Worm (Caenorhabditis elegans) whole organism, L2 larva: ENCODE results near the gene age-1.
A peak's percentile ranks its signal among the peaks of the same experiment; 100 is the strongest.

ENCODE experiments used
- C34F6.9 ChIP-seq: fragments of 150-350 bp; optimal IDR thresholded peaks from 2 replicates; lab custom pipeline; 2014; ENCODE audit warnings: missing biosample characterization, missing genetic modification characterization
- F13H6.1 ChIP-seq: sonication (generic microtip); optimal IDR thresholded peaks from 2 replicates; lab custom pipeline; 2016; ENCODE audit warnings: missing genetic modification characterization, missing compliant biosample characterization
- R02D3.7 ChIP-seq: fragments of 150-350 bp; optimal IDR thresholded peaks from 2 replicates; lab custom pipeline; 2014; ENCODE audit warnings: missing biosample characterization, missing genetic modification characterization
- ZK546.5 ChIP-seq: sonication (generic microtip); optimal IDR thresholded peaks from 2 replicates; lab custom pipeline; 2017; ENCODE audit warnings: missing biosample characterization, missing genetic modification characterization
- alr-1 ChIP-seq: fragments of 150-350 bp; optimal IDR thresholded peaks from 2 replicates; lab custom pipeline; 2014; ENCODE audit warnings: missing biosample characterization, missing genetic modification characterization
- aly-2 ChIP-seq: fragments of 150-350 bp; optimal IDR thresholded peaks from 2 replicates; lab custom pipeline; 2014; ENCODE audit warnings: missing biosample characterization, missing genetic modification characterization
- ama-1 ChIP-seq: fragments of 150-350 bp; optimal IDR thresholded peaks from 2 replicates; lab custom pipeline; 2018; ENCODE audit warnings: inconsistent platforms
- blmp-1 ChIP-seq: sonication (generic microtip); optimal IDR thresholded peaks from 2 replicates; lab custom pipeline; 2017; ENCODE audit warnings: missing genetic modification characterization, mild to moderate bottlenecking, missing compliant biosample characterization, antibody characterized with exemption, moderate library complexity; ENCODE audit not compliant: insufficient read depth
- ceh-16 ChIP-seq: fragments of 150-350 bp; optimal IDR thresholded peaks from 2 replicates; lab custom pipeline; 2014; ENCODE audit warnings: missing biosample characterization, missing genetic modification characterization
- ceh-82 ChIP-seq: fragments of 150-350 bp; optimal IDR thresholded peaks from 2 replicates; lab custom pipeline; 2014; ENCODE audit warnings: missing biosample characterization, missing genetic modification characterization
- crh-2 ChIP-seq: sonication (generic microtip); optimal IDR thresholded peaks from 2 replicates; lab custom pipeline; 2017; ENCODE audit warnings: missing biosample characterization, missing genetic modification characterization
- dmd-4 ChIP-seq: sonication (generic microtip); optimal IDR thresholded peaks from 2 replicates; lab custom pipeline; 2017; ENCODE audit warnings: missing biosample characterization, missing genetic modification characterization
- egl-27 ChIP-seq: sonication (generic microtip); optimal IDR thresholded peaks from 3 replicates; lab custom pipeline; 2017; ENCODE audit warnings: missing biosample characterization, missing genetic modification reagents, missing genetic modification characterization
- fos-1 ChIP-seq: fragments of 150-350 bp; optimal IDR thresholded peaks from 2 replicates; lab custom pipeline; 2014; ENCODE audit warnings: missing biosample characterization, missing genetic modification characterization
- gmeb-1 ChIP-seq: fragments of 150-350 bp; optimal IDR thresholded peaks from 2 replicates; lab custom pipeline; 2014; ENCODE audit warnings: missing biosample characterization, missing genetic modification characterization
- lin-11 ChIP-seq: fragments of 150-350 bp; sonication (generic microtip); optimal IDR thresholded peaks from 2 replicates; lab custom pipeline; 2014; ENCODE audit warnings: missing biosample characterization, missing genetic modification characterization, inconsistent platforms, mixed read lengths
- lin-13 ChIP-seq: fragments of 150-350 bp; optimal IDR thresholded peaks from 2 replicates; lab custom pipeline; 2014; ENCODE audit warnings: missing biosample characterization, missing genetic modification reagents, missing genetic modification characterization
- lin-39 ChIP-seq: fragments of 150-350 bp; optimal IDR thresholded peaks from 2 replicates; lab custom pipeline; 2014; ENCODE audit warnings: missing biosample characterization, missing genetic modification reagents, missing genetic modification characterization
- lsy-2 ChIP-seq, 2 experiments: fragments of 150-350 bp in 1 of 2; sonication (generic microtip) in 1 of 2; optimal IDR thresholded peaks; 2 replicates each; lab custom pipeline; 2014 to 2017; ENCODE audit warnings: missing biosample characterization in 2 of 2, missing genetic modification characterization in 2 of 2
- mdl-1 ChIP-seq, 2 experiments: fragments of 150-350 bp in 1 of 2; sonication (generic microtip) in 1 of 2; optimal IDR thresholded peaks; 2 replicates each; lab custom pipeline; 2017; ENCODE audit warnings: missing biosample characterization in 2 of 2, missing genetic modification characterization in 2 of 2
- nhr-10 ChIP-seq: sonication (generic microtip); optimal IDR thresholded peaks from 2 replicates; lab custom pipeline; 2017; ENCODE audit warnings: missing biosample characterization, missing genetic modification characterization
- nhr-11 ChIP-seq: fragments of 150-350 bp; optimal IDR thresholded peaks from 2 replicates; lab custom pipeline; 2014; ENCODE audit warnings: missing biosample characterization, missing genetic modification characterization
- nhr-12 ChIP-seq: fragments of 150-350 bp; optimal IDR thresholded peaks from 2 replicates; lab custom pipeline; 2014; ENCODE audit warnings: missing biosample characterization, missing genetic modification characterization
- nhr-129 ChIP-seq: fragments of 150-350 bp; optimal IDR thresholded peaks from 2 replicates; lab custom pipeline; 2014; ENCODE audit warnings: missing biosample characterization, missing genetic modification characterization
- nhr-21 ChIP-seq: fragments of 150-350 bp; optimal IDR thresholded peaks from 2 replicates; lab custom pipeline; 2014; ENCODE audit warnings: missing biosample characterization, missing genetic modification characterization
- nhr-23 ChIP-seq: fragments of 150-350 bp; optimal IDR thresholded peaks from 2 replicates; lab custom pipeline; 2014; ENCODE audit warnings: missing biosample characterization, missing genetic modification reagents, missing genetic modification characterization
- nhr-237 ChIP-seq: fragments of 150-350 bp; optimal IDR thresholded peaks from 2 replicates; lab custom pipeline; 2014; ENCODE audit warnings: missing biosample characterization, missing genetic modification characterization
- nhr-25 ChIP-seq: fragments of 150-350 bp; sonication (generic microtip); optimal IDR thresholded peaks from 3 replicates; lab custom pipeline; 2014; ENCODE audit warnings: missing biosample characterization, missing genetic modification characterization
- nhr-6 ChIP-seq: fragments of 150-350 bp; optimal IDR thresholded peaks from 2 replicates; lab custom pipeline; 2014; ENCODE audit warnings: missing biosample characterization, missing genetic modification characterization
- nhr-77 ChIP-seq: fragments of 150-350 bp; optimal IDR thresholded peaks from 2 replicates; lab custom pipeline; 2014; ENCODE audit warnings: missing biosample characterization, missing genetic modification characterization
- peb-1 ChIP-seq: fragments of 150-350 bp; optimal IDR thresholded peaks from 2 replicates; lab custom pipeline; 2014; ENCODE audit warnings: missing biosample characterization, missing genetic modification characterization
- sem-4 ChIP-seq: fragments of 150-350 bp; optimal IDR thresholded peaks from 2 replicates; lab custom pipeline; 2014; ENCODE audit warnings: missing biosample characterization, missing genetic modification reagents, missing genetic modification characterization
- skn-1 ChIP-seq: sonication (generic microtip); optimal IDR thresholded peaks from 2 replicates; lab custom pipeline; 2017; ENCODE audit warnings: missing biosample characterization, missing genetic modification characterization
- sma-3 ChIP-seq: sonication (generic microtip); optimal IDR thresholded peaks from 2 replicates; lab custom pipeline; 2016; ENCODE audit warnings: missing genetic modification reagents, missing genetic modification characterization, missing compliant biosample characterization
- sma-9 ChIP-seq, 2 experiments: fragments of 150-350 bp in 1 of 2; sonication (generic microtip) in 1 of 2; optimal IDR thresholded peaks; 2 replicates each; lab custom pipeline; 2014 to 2016; ENCODE audit warnings: missing genetic modification characterization in 2 of 2, mild to moderate bottlenecking in 1 of 2, missing biosample characterization in 1 of 2, missing compliant biosample characterization in 1 of 2, missing genetic modification reagents in 1 of 2, moderate library complexity in 1 of 2
- snpc-4 ChIP-seq: fragments of 150-350 bp; optimal IDR thresholded peaks from 2 replicates; lab custom pipeline; 2014; ENCODE audit warnings: missing biosample characterization, missing genetic modification characterization
- unc-39 ChIP-seq: fragments of 150-350 bp; optimal IDR thresholded peaks from 2 replicates; lab custom pipeline; 2014; ENCODE audit warnings: missing biosample characterization, missing genetic modification characterization
- unc-55 ChIP-seq: fragments of 150-350 bp; sonication (generic microtip); optimal IDR thresholded peaks from 3 replicates; lab custom pipeline; 2014; ENCODE audit warnings: missing biosample characterization, missing genetic modification reagents, missing genetic modification characterization
- unc-62 ChIP-seq: fragments of 150-350 bp; optimal IDR thresholded peaks from 2 replicates; lab custom pipeline; 2014; ENCODE audit warnings: missing biosample characterization, missing genetic modification reagents, missing genetic modification characterization
- zag-1 ChIP-seq: fragments of 150-350 bp; optimal IDR thresholded peaks from 2 replicates; lab custom pipeline; 2014; ENCODE audit warnings: missing biosample characterization, missing genetic modification characterization
- ztf-1 ChIP-seq: fragments of 200-800 bp; sonication (Bioruptor generic); conservative IDR thresholded peaks from 2 replicates; pipeline ENCODE4 v1.3.6; 2022; ENCODE audit warnings: missing genetic modification characterization, missing compliant biosample characterization
- ztf-11 ChIP-seq: sonication (generic microtip); optimal IDR thresholded peaks from 2 replicates; lab custom pipeline; 2017; ENCODE audit warnings: missing biosample characterization, missing genetic modification characterization
- ztf-4 ChIP-seq: fragments of 150-350 bp; optimal IDR thresholded peaks from 2 replicates; lab custom pipeline; 2014; ENCODE audit warnings: missing biosample characterization, missing genetic modification characterization

Gene age-1

ce11 chrII:11547254-11547687 is 20.4 kb upstream of the age-1 start, which contains the start of gene F54D5.7:
F54D5.7 (plus strand) TSS chrII:11547517.
- peak; percentile 24 to 75 for TF ChIP-seq lsy-2 (tag; optimal IDR thresholded peaks at IDR 0.05; lab: Kevin White, UChicago)
- TF ChIP-seq ztf-4 (tag; lab: Kevin White, UChicago), result peak; percentile 96
- peak; percentile 52 for TF ChIP-seq nhr-6 (tag; lab: Kevin White, UChicago)
- no peak for TF ChIP-seq ztf-11 (tag; lab: Kevin White, UChicago)
- TF ChIP-seq nhr-11 (tag; lab: Kevin White, UChicago), result no peak
- peak; percentile 34 for TF ChIP-seq blmp-1 (tag; lab: Kevin White, UChicago)
- peak; percentile 37 for TF ChIP-seq aly-2
- TF ChIP-seq nhr-77 (tag; lab: Kevin White, UChicago), result no peak
- TF ChIP-seq peb-1, result no peak
- peak; percentile 61 for TF ChIP-seq C34F6.9
- peak in 1 of 2 experiments; percentile 64 for TF ChIP-seq mdl-1 (tag; optimal IDR thresholded peaks at IDR 0.05; lab: Kevin White, UChicago)
- peak; percentile 13 for TF ChIP-seq fos-1 (tag; lab: Kevin White, UChicago)
- TF ChIP-seq nhr-21 (tag; lab: Kevin White, UChicago), result peak; percentile 61
- 0 out of 2 replicates have a peak, but pooled peaks have one; percentile 83 for TF ChIP-seq ztf-1 (GFP tag; lab: Robert Waterston, UW)
- TF ChIP-seq F13H6.1 (tag; lab: Kevin White, UChicago), result peak; percentile 37
- TF ChIP-seq nhr-12 (tag; lab: Kevin White, UChicago), result no peak
- no peak for TF ChIP-seq unc-39 (tag; lab: Kevin White, UChicago)
- TF ChIP-seq gmeb-1 (tag; lab: Kevin White, UChicago), result peak; percentile 35
- peak; percentile 27 for TF ChIP-seq sem-4 (tag; lab: Kevin White, UChicago)
- TF ChIP-seq lin-13 (GFP tag; lab: Kevin White, UChicago), result peak; percentile 50
- peak; percentile 99 for TF ChIP-seq ama-1
- peak; percentile 65 for TF ChIP-seq nhr-25
- TF ChIP-seq unc-55, result no peak
- peak; percentile 58 for TF ChIP-seq sma-9 (GFP tag; optimal IDR thresholded peaks at IDR 0.05; lab: Kevin White, UChicago)
- TF ChIP-seq sma-9 (tag; optimal IDR thresholded peaks at IDR 0.05; lab: Kevin White, UChicago), result no peak
- peak; percentile 3 for TF ChIP-seq ceh-16
- peak; percentile 43 for TF ChIP-seq sma-3
- peak; percentile 97 for TF ChIP-seq crh-2
- TF ChIP-seq nhr-129 (tag; lab: Kevin White, UChicago), result peak; percentile 83
- peak; percentile 20 for TF ChIP-seq unc-62
- TF ChIP-seq, all 48 proteins: peak for 22

DNA sequence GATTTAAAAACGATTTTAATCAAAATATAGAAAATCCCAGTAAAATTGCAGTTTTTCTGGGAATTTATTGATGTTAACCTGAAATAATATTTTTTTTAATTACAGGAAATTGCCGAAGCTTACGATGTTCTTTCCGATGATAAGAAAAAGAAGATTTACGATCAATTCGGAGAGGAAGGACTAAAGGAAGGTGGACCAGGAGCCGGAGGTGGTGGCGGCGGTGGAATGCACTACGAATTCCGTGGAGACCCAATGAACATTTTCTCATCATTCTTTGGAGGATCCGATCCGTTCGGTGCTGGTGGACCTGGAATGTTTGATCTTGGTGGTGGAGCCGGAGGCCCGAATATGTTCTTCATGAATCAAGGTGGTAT is 19.1 kb upstream of the age-1 start:
- TF ChIP-seq nhr-12 (tag; lab: Kevin White, UChicago), result no peak
- no peak for TF ChIP-seq nhr-237 (tag; lab: Kevin White, UChicago)
- no peak for TF ChIP-seq ama-1
- no peak for TF ChIP-seq lin-39 (tag; lab: Kevin White, UChicago)

DNA sequence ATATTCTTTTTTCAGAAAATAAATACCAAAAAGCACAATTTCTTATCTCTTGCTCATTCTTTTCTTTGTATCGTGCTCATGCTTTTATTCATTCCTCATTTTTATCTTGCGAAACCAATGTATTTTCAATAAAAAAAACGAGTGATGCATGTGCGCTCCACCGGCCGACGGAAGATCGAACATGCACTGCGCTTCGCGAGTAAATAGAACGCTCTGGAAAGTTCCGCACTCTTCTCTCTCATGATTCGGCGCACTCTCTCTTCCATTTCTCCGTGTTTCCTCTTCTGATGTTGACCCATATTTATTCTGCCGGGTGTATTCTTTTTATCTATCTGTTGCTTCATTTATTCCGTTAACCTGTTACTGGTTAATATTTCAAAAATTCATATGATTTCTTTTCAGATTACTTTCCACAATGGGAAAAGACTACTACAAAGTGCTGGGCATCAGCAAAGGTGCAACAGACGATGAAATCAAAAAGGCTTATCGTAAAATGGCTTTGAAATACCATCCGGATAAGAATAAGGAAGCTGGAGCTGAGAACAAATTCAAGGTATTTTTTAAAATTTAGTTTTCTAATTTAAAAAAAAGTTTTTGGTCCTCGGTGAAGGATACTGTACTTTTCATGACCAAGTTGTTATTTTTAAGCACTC is 18.6 kb upstream of the age-1 start, which contains the start of gene dnj-13:
Gene dnj-13 (plus strand): TSS at position 403 of the 653 bp plus-strand sequence.
- TF ChIP-seq R02D3.7 (peak; percentile 52), aly-2 (no peak), lin-13 (GFP tag; lab: Kevin White, UChicago) (peak; percentile 92), nhr-237 (tag; lab: Kevin White, UChicago) (peak; percentile 43), sma-3 (peak; percentile 98), fos-1 (tag; lab: Kevin White, UChicago) (peak; percentile 81), nhr-10 (tag; lab: Kevin White, UChicago) (peak; percentile 82), lsy-2 (tag; optimal IDR thresholded peaks at IDR 0.05; lab: Kevin White, UChicago) (peak; percentile 89 to 92), skn-1 (tag; lab: Kevin White, UChicago) (peak; percentile 61), dmd-4 (tag; lab: Kevin White, UChicago) (peak; percentile 14), nhr-25 (peak; percentile 87), nhr-6 (tag; lab: Kevin White, UChicago) (peak; percentile 89), peb-1 (no peak), egl-27 (tag; lab: Kevin White, UChicago) (peak; percentile 76), snpc-4 (tag; lab: Kevin White, UChicago) (peak; percentile 78), nhr-11 (tag; lab: Kevin White, UChicago) (no peak), crh-2 (peak; percentile 93), unc-55 (peak; percentile 95), unc-39 (tag; lab: Kevin White, UChicago) (no peak), ZK546.5 (tag; lab: Kevin White, UChicago) (peak; percentile 38), nhr-77 (tag; lab: Kevin White, UChicago) (peak; percentile 82), sem-4 (tag; lab: Kevin White, UChicago) (peak; percentile 96), ceh-82 (tag; lab: Kevin White, UChicago) (peak; percentile 54), mdl-1 (tag; optimal IDR thresholded peaks at IDR 0.05; lab: Kevin White, UChicago) (peak; percentile 53 to 78), lin-11 (peak; percentile 88), nhr-12 (tag; lab: Kevin White, UChicago) (no peak), ama-1 (peak; percentile 88), ztf-1 (GFP tag; lab: Robert Waterston, UW) (no peak), C34F6.9 (peak; percentile 92), ztf-4 (tag; lab: Kevin White, UChicago) (peak; percentile 89), nhr-23 (tag; lab: Kevin White, UChicago) (no peak), F13H6.1 (tag; lab: Kevin White, UChicago) (peak; percentile 96), ceh-16 (peak; percentile 58), nhr-129 (tag; lab: Kevin White, UChicago) (peak; percentile 86), gmeb-1 (tag; lab: Kevin White, UChicago) (peak; percentile 90), ztf-11 (tag; lab: Kevin White, UChicago) (no peak), zag-1 (peak; percentile 70), alr-1 (tag; lab: Kevin White, UChicago) (peak; percentile 7), nhr-21 (tag; lab: Kevin White, UChicago) (peak; percentile 90), lin-39 (tag; lab: Kevin White, UChicago) (peak; percentile 30), unc-62 (peak; percentile 32)
